Worm (Caenorhabditis elegans): ENCODE measurements around the gene rsp-6.

The rsp-6 gene

ce11 chrIV:7790801-7791588 lies at the start of gene rsp-6:
TSS of gene rsp-6 (minus strand) at chrIV:7791229.
- TF ChIP-seq med-1 (GFP tag; optimal IDR thresholded peaks at IDR 0.05; ENCODE audit: insufficient read depth): no peak
- no peak for TF ChIP-seq ref-1 (GFP tag; conservative IDR thresholded peaks at IDR 0.05)
- TF ChIP-seq ztf-29 (GFP tag; IDR thresholded peaks at IDR 0.05): no peak
- no peak for TF ChIP-seq ztf-23 (GFP tag; IDR thresholded peaks at IDR 0.05)
- TF ChIP-seq cog-1 (tag; optimal IDR thresholded peaks at IDR 0.05): peak; percentile 73
- TF ChIP-seq flt-1 (GFP tag; IDR thresholded peaks at IDR 0.05): peak; percentile 67; the same call in 1 of the 2 replicates
- TF ChIP-seq tab-1 (GFP tag; IDR thresholded peaks at IDR 0.05): no peak
- no peak for TF ChIP-seq klf-2 (GFP tag; conservative IDR thresholded peaks at IDR 0.05)

DNA sequence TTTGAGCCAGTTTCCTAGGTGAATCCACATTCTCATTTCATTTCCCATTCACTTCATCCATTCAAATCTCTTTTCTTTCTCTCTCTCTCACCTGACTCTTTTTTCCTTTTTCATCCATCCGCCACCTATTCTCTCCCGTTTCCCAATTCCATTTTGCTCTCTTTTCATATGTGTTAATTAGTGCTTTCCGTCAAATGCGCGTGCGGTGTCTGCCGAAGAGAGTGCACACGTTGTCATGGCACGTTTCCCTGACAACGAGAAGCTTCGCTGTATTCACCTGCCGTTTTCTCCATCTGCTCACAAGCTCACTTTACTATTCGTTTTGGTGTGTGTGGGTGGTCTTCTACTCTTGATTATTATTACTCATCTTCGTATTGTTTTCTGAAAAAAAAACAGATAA lies 48.9 kb upstream of the rsp-6 start:
- TF ChIP-seq ref-1 (GFP tag; conservative IDR thresholded peaks at IDR 0.05): no peak
- no peak for TF ChIP-seq ztf-29 (GFP tag; IDR thresholded peaks at IDR 0.05)
- no peak for TF ChIP-seq flt-1 (GFP tag; IDR thresholded peaks at IDR 0.05)
- TF ChIP-seq cog-1 (tag; optimal IDR thresholded peaks at IDR 0.05): no peak
- no peak for TF ChIP-seq med-1 (GFP tag; optimal IDR thresholded peaks at IDR 0.05; ENCODE audit: insufficient read depth)

DNA sequence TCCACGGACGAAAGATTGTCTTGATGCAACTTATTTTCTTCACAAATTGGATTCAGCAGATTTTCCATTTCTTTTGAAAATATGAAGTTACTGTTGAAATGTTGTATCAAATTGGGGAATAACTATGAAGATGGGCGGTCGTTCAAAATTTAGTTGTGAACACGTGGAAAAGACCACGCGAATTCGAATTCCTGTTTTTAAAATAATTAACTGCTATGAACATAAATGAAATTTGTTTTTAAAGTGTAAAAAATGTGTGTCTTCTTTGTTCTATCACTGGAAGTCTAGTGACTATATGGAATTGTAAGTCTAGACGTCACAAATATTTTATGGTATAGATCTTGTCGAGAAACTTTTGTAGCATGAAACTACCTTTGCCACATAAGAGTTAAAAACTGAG lies 47.4 kb upstream of the rsp-6 start, which contains the start of gene C06A6.7:
C06A6.7 (minus strand) TSS at position 101 of the 400 bp plus-strand sequence.
- no peak for TF ChIP-seq T22C8.4 (GFP tag; IDR thresholded peaks at IDR 0.05)

DNA sequence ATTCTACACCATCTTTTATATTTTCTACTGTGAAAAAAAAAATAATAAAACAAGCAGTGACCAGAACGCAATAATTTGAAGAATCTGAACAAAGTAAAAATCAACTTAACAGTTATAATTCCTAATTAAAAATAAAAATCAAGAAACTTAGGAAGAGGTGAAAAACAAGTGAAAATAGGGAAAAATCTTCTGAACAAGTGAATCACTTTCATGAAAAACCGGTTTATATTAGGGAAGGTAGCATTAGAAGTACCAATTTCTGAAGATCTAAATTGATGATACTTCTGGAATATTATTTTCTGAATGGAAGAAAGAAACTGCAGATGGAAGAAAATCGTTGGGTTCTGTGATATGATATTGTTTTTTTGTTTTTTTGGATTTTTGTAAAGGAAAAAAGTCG lies 45.5 kb upstream of the rsp-6 start:
- TF ChIP-seq cog-1 (tag; optimal IDR thresholded peaks at IDR 0.05): no peak
- no peak for TF ChIP-seq med-1 (GFP tag; optimal IDR thresholded peaks at IDR 0.05; ENCODE audit: insufficient read depth)
- TF ChIP-seq klf-2 (GFP tag; conservative IDR thresholded peaks at IDR 0.05): no peak
- TF ChIP-seq ztf-29 (GFP tag; IDR thresholded peaks at IDR 0.05): no peak
- no peak for TF ChIP-seq tab-1 (GFP tag; IDR thresholded peaks at IDR 0.05)
- TF ChIP-seq ref-1 (GFP tag; conservative IDR thresholded peaks at IDR 0.05): no peak
- TF ChIP-seq flt-1 (GFP tag; IDR thresholded peaks at IDR 0.05): no peak

- no peak for TF ChIP-seq klf-2 (GFP tag; conservative IDR thresholded peaks at IDR 0.05)
- no peak for TF ChIP-seq tab-1 (GFP tag; IDR thresholded peaks at IDR 0.05)
- TF ChIP-seq cog-1 (tag; optimal IDR thresholded peaks at IDR 0.05): no peak
- TF ChIP-seq ref-1 (GFP tag; conservative IDR thresholded peaks at IDR 0.05): no peak
- no peak for TF ChIP-seq flt-1 (GFP tag; IDR thresholded peaks at IDR 0.05)
- TF ChIP-seq med-1 (GFP tag; optimal IDR thresholded peaks at IDR 0.05; ENCODE audit: insufficient read depth): no peak
- no peak for TF ChIP-seq ztf-29 (GFP tag; IDR thresholded peaks at IDR 0.05)
- no peak for TF ChIP-seq ztf-23 (GFP tag; IDR thresholded peaks at IDR 0.05)
- no peak for TF ChIP-seq T22C8.4 (GFP tag; IDR thresholded peaks at IDR 0.05)
These were observed 45.0 kb upstream of the rsp-6 start for ce11 chrIV:7836030-7836429.

DNA sequence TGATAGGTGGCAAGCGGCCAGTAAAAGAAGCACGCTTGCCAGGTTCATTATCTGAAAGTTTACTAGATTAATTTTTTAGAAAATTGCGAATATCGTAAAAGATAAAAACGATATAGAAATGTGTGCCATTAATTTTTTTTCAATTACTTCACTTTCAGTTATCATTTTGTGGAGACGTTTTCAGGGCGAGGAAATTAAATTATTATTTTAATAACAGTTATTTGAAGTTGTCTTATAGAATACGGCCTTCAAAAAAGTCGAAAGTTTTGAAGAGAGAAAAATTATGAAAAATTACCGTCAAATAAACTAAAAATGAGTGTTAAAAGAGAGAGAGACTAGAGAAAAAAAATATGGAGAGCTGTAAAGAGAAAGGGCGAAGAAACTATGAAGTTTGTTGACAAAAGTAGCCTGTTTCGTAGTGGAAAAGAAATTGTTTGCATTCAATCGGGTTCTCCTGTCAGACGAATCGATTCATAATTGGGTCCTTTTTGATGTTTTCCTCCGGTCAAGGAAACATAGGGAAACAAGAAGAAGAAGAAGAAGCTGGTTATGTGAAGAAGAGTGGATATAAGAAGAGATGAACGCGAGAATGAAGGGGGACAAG lies 43.7 kb upstream of the rsp-6 start, which contains the start of gene erp-44.2:
erp-44.2 (minus strand) TSS at position 51 of the 604 bp plus-strand sequence.
- TF ChIP-seq ztf-29 (GFP tag; IDR thresholded peaks at IDR 0.05) (no peak), ztf-23 (GFP tag; IDR thresholded peaks at IDR 0.05) (no peak), ref-1 (GFP tag; conservative IDR thresholded peaks at IDR 0.05) (no peak), tab-1 (GFP tag; IDR thresholded peaks at IDR 0.05) (no peak), klf-2 (GFP tag; conservative IDR thresholded peaks at IDR 0.05) (no peak), cog-1 (tag; optimal IDR thresholded peaks at IDR 0.05) (no peak), T22C8.4 (GFP tag; IDR thresholded peaks at IDR 0.05) (no peak), flt-1 (GFP tag; IDR thresholded peaks at IDR 0.05) (no peak), med-1 (GFP tag; optimal IDR thresholded peaks at IDR 0.05; ENCODE audit: insufficient read depth) (no peak)

- TF ChIP-seq ztf-29 (GFP tag; IDR thresholded peaks at IDR 0.05) (no peak), ztf-23 (GFP tag; IDR thresholded peaks at IDR 0.05) (no peak), T22C8.4 (GFP tag; IDR thresholded peaks at IDR 0.05) (no peak), cog-1 (tag; optimal IDR thresholded peaks at IDR 0.05) (no peak), med-1 (GFP tag; optimal IDR thresholded peaks at IDR 0.05; ENCODE audit: insufficient read depth) (no peak), klf-2 (GFP tag; conservative IDR thresholded peaks at IDR 0.05) (no peak), flt-1 (GFP tag; IDR thresholded peaks at IDR 0.05) (no peak)
These were observed 39.1 kb upstream of the rsp-6 start, which contains the start of gene mvb-12 for ce11 chrIV:7830151-7830550. TSS of gene mvb-12 (plus strand) at chrIV:7830525.

ce11 chrIV:7829275-7829938 lies 38.4 kb upstream of the rsp-6 start, which contains the start of gene C06A6.4:
TSS of gene C06A6.4 (minus strand) at chrIV:7829298.
- TF ChIP-seq flt-1 (GFP tag; IDR thresholded peaks at IDR 0.05) (no peak), klf-2 (GFP tag; conservative IDR thresholded peaks at IDR 0.05) (no peak)

DNA sequence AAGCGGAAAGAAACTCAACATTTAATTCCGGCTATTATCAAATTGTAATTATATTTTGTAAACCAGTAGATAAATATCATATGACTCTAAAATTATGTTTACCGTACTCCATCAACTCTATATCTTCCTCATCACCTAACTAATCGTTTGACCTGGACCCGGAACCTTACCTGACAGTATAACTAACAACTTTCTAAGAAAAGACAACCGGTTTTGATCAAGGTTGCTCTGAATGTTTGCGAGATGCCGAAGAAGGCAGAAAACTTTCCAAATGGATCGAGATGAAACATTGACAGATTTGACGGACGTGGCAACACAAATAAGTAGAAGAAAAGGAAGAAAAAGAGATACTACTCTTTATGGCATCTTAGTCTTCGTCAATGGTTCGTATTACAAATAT lies 33.6 kb upstream of the rsp-6 start:
- TF ChIP-seq ztf-29 (GFP tag; IDR thresholded peaks at IDR 0.05): no peak
- TF ChIP-seq med-1 (GFP tag; optimal IDR thresholded peaks at IDR 0.05; ENCODE audit: insufficient read depth): no peak
- TF ChIP-seq ref-1 (GFP tag; conservative IDR thresholded peaks at IDR 0.05): no peak
- TF ChIP-seq klf-2 (GFP tag; conservative IDR thresholded peaks at IDR 0.05): no peak
- TF ChIP-seq flt-1 (GFP tag; IDR thresholded peaks at IDR 0.05): no peak
- no peak for TF ChIP-seq ztf-23 (GFP tag; IDR thresholded peaks at IDR 0.05)

- TF ChIP-seq klf-2 (GFP tag; conservative IDR thresholded peaks at IDR 0.05): no peak
- no peak for TF ChIP-seq tab-1 (GFP tag; IDR thresholded peaks at IDR 0.05)
- TF ChIP-seq med-1 (GFP tag; optimal IDR thresholded peaks at IDR 0.05; ENCODE audit: insufficient read depth): no peak
- TF ChIP-seq ztf-23 (GFP tag; IDR thresholded peaks at IDR 0.05): no peak
- TF ChIP-seq ref-1 (GFP tag; conservative IDR thresholded peaks at IDR 0.05): no peak
- TF ChIP-seq cog-1 (tag; optimal IDR thresholded peaks at IDR 0.05): no peak
- no peak for TF ChIP-seq flt-1 (GFP tag; IDR thresholded peaks at IDR 0.05)
- TF ChIP-seq ztf-29 (GFP tag; IDR thresholded peaks at IDR 0.05): no peak
- no peak for TF ChIP-seq T22C8.4 (GFP tag; IDR thresholded peaks at IDR 0.05)
These were observed 31.5 kb upstream of the rsp-6 start, which contains the start of gene T14A8.2 for ce11 chrIV:7822524-7822923. TSS of gene T14A8.2 (minus strand) at chrIV:7822624.
